Fruit fly (Drosophila melanogaster): ENCODE data around the gene Mst87F.
A peak's percentile ranks its signal among the peaks of the same experiment; 100 is the strongest.

DNA sequence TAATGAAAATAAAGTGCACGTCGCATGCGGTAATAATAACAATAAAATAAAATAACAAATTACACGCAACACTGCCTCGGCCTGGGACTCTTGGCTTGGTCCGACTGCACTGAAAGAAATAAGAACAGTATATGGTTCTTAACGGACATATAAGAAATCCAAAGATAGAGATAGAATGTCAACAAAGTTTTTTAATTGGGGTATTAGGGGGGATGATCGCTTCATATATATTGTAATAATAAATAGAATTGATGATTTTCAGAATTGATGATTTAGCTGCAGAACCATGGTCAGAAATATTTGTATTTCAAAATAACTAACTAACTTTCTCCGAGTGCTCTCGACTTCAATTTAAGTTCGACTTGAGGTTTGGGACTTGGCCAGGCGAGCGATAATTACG is 31.7 kb downstream of the Mst87F start:
- TF ChIP-seq brk (GFP tag; optimal IDR thresholded peaks at IDR 0.05): no peak
- no peak for TF ChIP-seq Mio (GFP tag; optimal IDR thresholded peaks at IDR 0.05)
- peak; percentile 34 for TF ChIP-seq psq (GFP tag; optimal IDR thresholded peaks at IDR 0.05)
- TF ChIP-seq ey (GFP tag; optimal IDR thresholded peaks at IDR 0.05): peak; percentile 6
- TF ChIP-seq h (GFP tag; optimal IDR thresholded peaks at IDR 0.05): peak; percentile 52
- no peak for TF ChIP-seq N (GFP tag; optimal IDR thresholded peaks at IDR 0.05)
- TF ChIP-seq usp (GFP tag; optimal IDR thresholded peaks at IDR 0.05): no peak
